Fruit fly (Drosophila melanogaster) whole organism, wandering third instar larva: ENCODE measurements around the gene CG31125.

Experiments
- Abd-B ChIP-seq: fragments of >200 bp; optimal IDR thresholded peaks from 2 replicates; lab custom pipeline; 2017; ENCODE audit warnings: missing biosample characterization, missing genetic modification characterization
- Dfd ChIP-seq: fragments of >200 bp; optimal IDR thresholded peaks from 2 replicates; lab custom pipeline; 2017; ENCODE audit warnings: missing biosample characterization, missing genetic modification characterization
- Hr78 ChIP-seq: fragments of >200 bp; optimal IDR thresholded peaks from 2 replicates; lab custom pipeline; 2017; ENCODE audit warnings: missing biosample characterization, missing genetic modification characterization
- Rel ChIP-seq, 2 experiments: fragments of 200-800 bp; sonication (Bioruptor generic) in 1 of 2; optimal IDR thresholded peaks; 2 replicates in 1 of 2; 3 replicates in 1 of 2; lab custom pipeline; 2016 to 2019; ENCODE audit warnings: mild to moderate bottlenecking in 2 of 2, missing biosample characterization in 2 of 2, missing genetic modification characterization in 2 of 2, moderate library complexity in 1 of 2
- brk ChIP-seq: fragments of 200-800 bp; sonication (Bioruptor generic); optimal IDR thresholded peaks from 2 replicates; lab custom pipeline; 2016; ENCODE audit warnings: missing biosample characterization, mild to moderate bottlenecking, missing genetic modification characterization
- jim ChIP-seq: fragments of 175-275, 200-325 bp; sonication (Bioruptor generic); optimal IDR thresholded peaks from 2 replicates; lab custom pipeline; 2016; ENCODE audit warnings: missing biosample characterization, mild to moderate bottlenecking, missing genetic modification characterization
- lola ChIP-seq: fragments of >200 bp; optimal IDR thresholded peaks from 2 replicates; lab custom pipeline; 2017; ENCODE audit warnings: missing biosample characterization, missing genetic modification characterization
- pan ChIP-seq: fragments of >200 bp; optimal IDR thresholded peaks from 2 replicates; lab custom pipeline; 2017
- psq ChIP-seq: fragments of 200-800 bp; sonication (Bioruptor generic); optimal IDR thresholded peaks from 3 replicates; lab custom pipeline; 2017; ENCODE audit warnings: missing biosample characterization, mild to moderate bottlenecking, missing genetic modification characterization, moderate library complexity
- woc ChIP-seq: sonication (Bioruptor generic); optimal IDR thresholded peaks from 2 replicates; lab custom pipeline; 2016; ENCODE audit warnings: missing biosample characterization, mild to moderate bottlenecking, missing genetic modification characterization

dm6 chr3R:24662412-24662796 is 7.8 kb upstream of the CG31125 start, which contains the start of gene slo:
- no peak for TF ChIP-seq brk (GFP tag; lab: Kevin White, UChicago)
- TF ChIP-seq Dfd (GFP tag; lab: Kevin White, UChicago), result no peak
- TF ChIP-seq woc, result no peak
- no peak for TF ChIP-seq Abd-B
- no peak for TF ChIP-seq psq (GFP tag; lab: Kevin White, UChicago)
- TF ChIP-seq lola (GFP tag; lab: Kevin White, UChicago), result no peak
- TF ChIP-seq pan (lab: Kevin White, UChicago), result no peak
- TF ChIP-seq Rel (GFP tag; optimal IDR thresholded peaks at IDR 0.05; lab: Kevin White, UChicago), result no peak
- no peak for TF ChIP-seq Rel (tag; optimal IDR thresholded peaks at IDR 0.05; lab: Kevin White, UChicago)
- no peak for TF ChIP-seq Hr78
- TF ChIP-seq jim (GFP tag; lab: Kevin White, UChicago), result no peak
